Worm (Caenorhabditis elegans): ENCODE results near the gene T20D4.12.
"Not testable (repeated sequence)": the region's sequence is repeated elsewhere in the genome, so short reads cannot be mapped to it uniquely, and the experiment has no call there.

T20D4.12 gene

ce11 chrV:3394694-3395240 lies 2.1 kb upstream of the T20D4.12 start, which contains the start of gene T20D4.15:
T20D4.15 (minus strand) TSS chrV:3394744.
- TF ChIP-seq egl-27 (tag; optimal IDR thresholded peaks at IDR 0.05) (no peak), nhr-11 (tag; optimal IDR thresholded peaks at IDR 0.05) (no peak), nhr-28 (tag; optimal IDR thresholded peaks at IDR 0.05) (no peak), nhr-67 (tag; optimal IDR thresholded peaks at IDR 0.05) (no peak), ceh-16 (tag; optimal IDR thresholded peaks at IDR 0.05) (no peak)

- TF ChIP-seq ztf-11 (tag; optimal IDR thresholded peaks at IDR 0.05) (no peak), nhr-11 (tag; optimal IDR thresholded peaks at IDR 0.05) (no peak), snpc-4 (tag; optimal IDR thresholded peaks at IDR 0.05) (no peak), egl-27 (tag; optimal IDR thresholded peaks at IDR 0.05) (no peak), elt-3 (tag; optimal IDR thresholded peaks at IDR 0.05) (no peak), pqm-1 (tag; optimal IDR thresholded peaks at IDR 0.05) (no peak), nhr-77 (tag; optimal IDR thresholded peaks at IDR 0.05) (no peak), ztf-4 (tag; optimal IDR thresholded peaks at IDR 0.05) (no peak), ama-1 (optimal IDR thresholded peaks at IDR 0.05) (no peak), unc-39 (tag; optimal IDR thresholded peaks at IDR 0.05) (no peak), nhr-43 (tag; optimal IDR thresholded peaks at IDR 0.05; ENCODE audit: poor library complexity, severe bottlenecking) (no peak), nhr-25 (tag; optimal IDR thresholded peaks at IDR 0.05) (no peak)
Observed at ce11 chrV:3398314-3398713, 1.4 kb downstream of the T20D4.12 start, which contains the start of gene T20D4.11. T20D4.11 (plus strand) TSS chrV:3398690.

ce11 chrV:3399952-3400351 lies 3.1 kb downstream of the T20D4.12 start, which contains the start of gene T20D4.10:
T20D4.10 (plus strand) TSS chrV:3400252.
- TF ChIP-seq hmg-11 (tag; optimal IDR thresholded peaks at IDR 0.05); unc-62 (GFP tag; optimal IDR thresholded peaks at IDR 0.05); lsy-12 (tag; optimal IDR thresholded peaks at IDR 0.05): not testable (repeated sequence)

ce11 chrV:3408602-3409001 lies 11.7 kb downstream of the T20D4.12 start, which contains the start of gene T20D4.7:
T20D4.7 (plus strand) TSS chrV:3408902.
- TF ChIP-seq ZK546.5 (tag; optimal IDR thresholded peaks at IDR 0.05) (no peak), nhr-76 (tag; optimal IDR thresholded peaks at IDR 0.05) (no peak), elt-1 (tag; optimal IDR thresholded peaks at IDR 0.05) (no peak), nhr-23 (tag; optimal IDR thresholded peaks at IDR 0.05) (no peak), fkh-2 (tag; optimal IDR thresholded peaks at IDR 0.05) (no peak), ceh-9 (tag; optimal IDR thresholded peaks at IDR 0.05) (no peak), aly-2 (tag; optimal IDR thresholded peaks at IDR 0.05) (no peak), ama-1 (optimal IDR thresholded peaks at IDR 0.05) (no peak), nhr-237 (tag; optimal IDR thresholded peaks at IDR 0.05) (no peak), pqm-1 (tag; optimal IDR thresholded peaks at IDR 0.05) (no peak), fos-1 (tag; optimal IDR thresholded peaks at IDR 0.05) (no peak), nhr-25 (tag; optimal IDR thresholded peaks at IDR 0.05) (no peak), zag-1 (tag; optimal IDR thresholded peaks at IDR 0.05) (no peak), hmg-11 (tag; optimal IDR thresholded peaks at IDR 0.05) (no peak), fkh-10 (GFP tag; optimal IDR thresholded peaks at IDR 0.05) (no peak), nhr-77 (tag; optimal IDR thresholded peaks at IDR 0.05) (no peak)

- TF ChIP-seq lin-39 (tag; optimal IDR thresholded peaks at IDR 0.05), result peak; percentile 75
- TF ChIP-seq elt-3 (tag; optimal IDR thresholded peaks at IDR 0.05), result no peak
Observed at ce11 chrV:3409498-3409897, 12.6 kb downstream of the T20D4.12 start.

ce11 chrV:3410098-3410570 lies 13.3 kb downstream of the T20D4.12 start, which contains the start of gene arrd-22:
arrd-22 (plus strand) TSS chrV:3410520.
- TF ChIP-seq fos-1 (tag; optimal IDR thresholded peaks at IDR 0.05), result no peak
- TF ChIP-seq daf-12 (tag; optimal IDR thresholded peaks at IDR 0.05), result no peak
- no peak for TF ChIP-seq ceh-16 (tag; optimal IDR thresholded peaks at IDR 0.05)
- TF ChIP-seq mdl-1 (tag; optimal IDR thresholded peaks at IDR 0.05), result peak; percentile 6
- TF ChIP-seq unc-62 (GFP tag; optimal IDR thresholded peaks at IDR 0.05), result no peak
- no peak for TF ChIP-seq hmg-11 (tag; optimal IDR thresholded peaks at IDR 0.05)
- no peak for TF ChIP-seq aly-2 (tag; optimal IDR thresholded peaks at IDR 0.05)
- TF ChIP-seq nfya-1 (tag; optimal IDR thresholded peaks at IDR 0.05; ENCODE audit: insufficient read depth), result peak; percentile 20
- no peak for TF ChIP-seq zag-1 (tag; optimal IDR thresholded peaks at IDR 0.05)
- TF ChIP-seq nhr-23 (tag; optimal IDR thresholded peaks at IDR 0.05), result peak; percentile 56
- no peak for TF ChIP-seq eor-1 (tag; optimal IDR thresholded peaks at IDR 0.05)
- TF ChIP-seq ceh-82 (tag; optimal IDR thresholded peaks at IDR 0.05), result no peak
- TF ChIP-seq lin-39 (tag; optimal IDR thresholded peaks at IDR 0.05), result peak; percentile 33
- no peak for TF ChIP-seq nhr-77 (tag; optimal IDR thresholded peaks at IDR 0.05)
